Fruit fly (Drosophila melanogaster): ENCODE data around the gene CLIP-190.

DNA sequence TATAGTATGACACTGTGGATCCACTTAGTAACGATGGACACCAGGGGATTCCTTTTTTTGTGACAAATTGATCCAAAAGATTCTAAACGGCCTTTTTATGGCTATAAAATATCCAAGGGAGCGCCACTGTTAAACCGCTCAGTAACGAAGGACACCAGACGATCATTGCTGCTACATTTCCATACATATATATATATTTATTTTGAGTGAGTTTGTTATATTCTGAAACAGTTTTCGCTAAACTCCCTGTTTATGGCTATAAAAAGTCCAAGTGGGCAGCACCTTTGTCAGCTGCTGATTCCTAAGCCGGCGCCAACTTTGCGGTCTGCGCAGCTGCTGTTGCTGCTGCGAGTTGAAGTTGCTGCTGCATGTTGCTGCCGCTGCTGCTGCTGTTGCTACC is 4.0 kb upstream of the CLIP-190 start:
- no peak for TF ChIP-seq CG14655 (GFP tag; optimal IDR thresholded peaks at IDR 0.05)
- no peak for TF ChIP-seq D1 (tag; optimal IDR thresholded peaks at IDR 0.05)
- no peak for TF ChIP-seq gl (tag; optimal IDR thresholded peaks at IDR 0.05)
- TF ChIP-seq CG10348 (GFP tag; IDR thresholded peaks at IDR 0.05): no peak

Data from whole organism, pupa.